Worm (Caenorhabditis elegans) whole organism, early embryonic: ENCODE measurements around the gene F36H1.11.

Experiments used
- B0310.2 ChIP-seq: sonication (generic microtip); optimal IDR thresholded peaks from 2 replicates; lab custom pipeline; 2016; ENCODE audit warnings: mild to moderate bottlenecking, missing genetic modification characterization, missing compliant biosample characterization
- F13C5.2 ChIP-seq: sonication (generic microtip); optimal IDR thresholded peaks from 2 replicates; lab custom pipeline; 2017; ENCODE audit warnings: mild to moderate bottlenecking, missing genetic modification characterization, inconsistent platforms, missing compliant biosample characterization
- aly-1 ChIP-seq: sonication (generic microtip); optimal IDR thresholded peaks from 2 replicates; lab custom pipeline; 2016; ENCODE audit warnings: missing genetic modification characterization, missing compliant biosample characterization
- ama-1 ChIP-seq: fragments of 150-350 bp; optimal IDR thresholded peaks from 2 replicates; lab custom pipeline; 2014
- ceh-13 ChIP-seq: fragments of 200-800 bp; sonication (Bioruptor generic); optimal IDR thresholded peaks from 2 replicates; lab custom pipeline; 2018; ENCODE audit warnings: mild to moderate bottlenecking, missing genetic modification characterization, missing compliant biosample characterization
- ceh-36 ChIP-seq: sonication (generic microtip); optimal IDR thresholded peaks from 2 replicates; lab custom pipeline; 2016; ENCODE audit warnings: missing genetic modification characterization, inconsistent platforms, missing compliant biosample characterization
- ets-7 ChIP-seq: sonication (generic microtip); optimal IDR thresholded peaks from 2 replicates; lab custom pipeline; 2016; ENCODE audit warnings: missing genotype, missing genetic modification characterization, missing compliant biosample characterization
- flt-1 ChIP-seq: fragments of 200-800 bp; sonication (Bioruptor generic); IDR thresholded peaks from 2 replicates; pipeline ENCODE4 v1.3.6; 2022; ENCODE audit warnings: missing genetic modification characterization, missing compliant biosample characterization
- hmbx-1 ChIP-seq: sonication (generic microtip); optimal IDR thresholded peaks from 2 replicates; lab custom pipeline; 2016; ENCODE audit warnings: mild to moderate bottlenecking, missing genetic modification characterization, missing compliant biosample characterization
- hmg-4 ChIP-seq: fragments of 200-800 bp; sonication (Bioruptor generic); optimal IDR thresholded peaks from 2 replicates; lab custom pipeline; 2018; ENCODE audit warnings: mild to moderate bottlenecking, missing genetic modification characterization, missing compliant biosample characterization
- hnd-1 ChIP-seq: sonication (generic microtip); optimal IDR thresholded peaks from 2 replicates; lab custom pipeline; 2016; ENCODE audit warnings: missing genetic modification characterization, missing compliant biosample characterization
- pes-1 ChIP-seq: fragments of 200-800 bp; sonication (Bioruptor generic); IDR thresholded peaks from 2 replicates; pipeline ENCODE4 v1.3.6; 2022; ENCODE audit warnings: missing genetic modification reagents, missing genetic modification characterization, missing compliant biosample characterization
- scrt-1 ChIP-seq: fragments of 200-800 bp; sonication (Bioruptor generic); IDR thresholded peaks from 2 replicates; pipeline ENCODE4 v1.3.6; 2022; ENCODE audit warnings: missing genetic modification characterization, missing compliant biosample characterization
- sea-1 ChIP-seq: fragments of 200-800 bp; sonication (Bioruptor generic); conservative IDR thresholded peaks from 2 replicates; pipeline ENCODE4 v1.3.6; 2022; ENCODE audit warnings: missing genetic modification characterization, missing compliant biosample characterization
- tbx-11 ChIP-seq: fragments of 200-800 bp; sonication (Bioruptor generic); IDR thresholded peaks from 2 replicates; pipeline ENCODE4 v1.3.6; 2022; ENCODE audit warnings: missing genetic modification characterization, missing compliant biosample characterization
- tbx-37 ChIP-seq: fragments of 200-800 bp; sonication (Bioruptor generic); conservative IDR thresholded peaks from 2 replicates; pipeline ENCODE4 v1.3.6; 2022; ENCODE audit warnings: missing genetic modification reagents, missing genetic modification characterization, missing compliant biosample characterization
- tra-4 ChIP-seq: sonication (generic microtip); optimal IDR thresholded peaks from 2 replicates; lab custom pipeline; 2017; ENCODE audit warnings: missing genetic modification characterization, missing compliant biosample characterization

Gene F36H1.11

ce11 chrIV:11009928-11010327 lies 39.0 kb upstream of the F36H1.11 start:
- TF ChIP-seq hnd-1 (tag; lab: Kevin White, UChicago) (no peak), flt-1 (GFP tag; lab: Robert Waterston, UW) (no peak), ama-1 (no peak), ceh-13 (GFP tag; lab: Kevin White, UChicago) (no peak), hmg-4 (GFP tag; lab: Kevin White, UChicago) (no peak), ceh-36 (tag; lab: Kevin White, UChicago) (no peak), tra-4 (tag; lab: Kevin White, UChicago) (no peak), hmbx-1 (tag; lab: Kevin White, UChicago) (no peak)

DNA sequence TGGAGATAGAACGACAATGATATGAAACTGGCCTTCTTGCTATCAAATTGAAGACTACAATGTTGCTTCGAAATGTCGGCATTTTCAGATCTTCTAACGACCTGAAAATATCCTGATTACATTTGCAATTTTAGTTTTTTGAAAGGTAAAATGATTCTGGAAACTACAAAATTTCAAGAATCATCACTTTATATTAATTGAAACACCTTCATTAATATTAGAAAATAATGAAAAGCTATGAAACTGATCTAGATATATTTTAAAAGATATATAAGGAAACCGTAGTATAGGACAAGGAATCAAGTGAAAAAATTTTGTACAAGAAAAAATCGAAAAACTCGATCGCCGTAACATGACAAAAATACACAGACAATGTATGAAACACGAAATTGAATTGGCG lies 37.1 kb upstream of the F36H1.11 start, which contains the start of gene ndx-9:
Gene ndx-9, minus strand, starts transcription at position 101 of the 400 bp plus-strand sequence.
- TF ChIP-seq sea-1 (GFP tag; lab: Robert Waterston, UW) = no peak
- TF ChIP-seq tbx-37 (GFP tag; lab: Robert Waterston, UW) = no peak
- TF ChIP-seq ets-7 (tag; lab: Kevin White, UChicago) = no peak

ce11 chrIV:11015881-11016280 lies 33.1 kb upstream of the F36H1.11 start, which contains the start of gene F13H10.3:
Gene F13H10.3, minus strand, starts transcription at chrIV:11015953.
- no peak for TF ChIP-seq ama-1
- TF ChIP-seq tbx-11 (GFP tag; lab: Robert Waterston, UW) = no peak
- no peak for TF ChIP-seq flt-1 (GFP tag; lab: Robert Waterston, UW)
- no peak for TF ChIP-seq hmg-4 (GFP tag; lab: Kevin White, UChicago)
- TF ChIP-seq aly-1 = no peak
- no peak for TF ChIP-seq F13C5.2 (tag; lab: Kevin White, UChicago)
- no peak for TF ChIP-seq pes-1 (GFP tag; lab: Robert Waterston, UW)
- no peak for TF ChIP-seq tra-4 (tag; lab: Kevin White, UChicago)
- no peak for TF ChIP-seq ceh-36 (tag; lab: Kevin White, UChicago)
- no peak for TF ChIP-seq hmbx-1 (tag; lab: Kevin White, UChicago)
- no peak for TF ChIP-seq B0310.2 (tag; lab: Kevin White, UChicago)
- TF ChIP-seq sea-1 (GFP tag; lab: Robert Waterston, UW) = no peak
- no peak for TF ChIP-seq hnd-1 (tag; lab: Kevin White, UChicago)
- no peak for TF ChIP-seq scrt-1 (GFP tag; lab: Robert Waterston, UW)
- no peak for TF ChIP-seq tbx-37 (GFP tag; lab: Robert Waterston, UW)
- no peak for TF ChIP-seq ets-7 (tag; lab: Kevin White, UChicago)
- no peak for TF ChIP-seq ceh-13 (GFP tag; lab: Kevin White, UChicago)

ce11 chrIV:11019962-11020550 lies 28.9 kb upstream of the F36H1.11 start, which contains the start of gene F13H10.8:
Gene F13H10.8, plus strand, starts transcription at chrIV:11020517.
- TF ChIP-seq F13C5.2 (tag; lab: Kevin White, UChicago) (peak; percentile 12), tbx-37 (GFP tag; lab: Robert Waterston, UW) (no peak)

DNA sequence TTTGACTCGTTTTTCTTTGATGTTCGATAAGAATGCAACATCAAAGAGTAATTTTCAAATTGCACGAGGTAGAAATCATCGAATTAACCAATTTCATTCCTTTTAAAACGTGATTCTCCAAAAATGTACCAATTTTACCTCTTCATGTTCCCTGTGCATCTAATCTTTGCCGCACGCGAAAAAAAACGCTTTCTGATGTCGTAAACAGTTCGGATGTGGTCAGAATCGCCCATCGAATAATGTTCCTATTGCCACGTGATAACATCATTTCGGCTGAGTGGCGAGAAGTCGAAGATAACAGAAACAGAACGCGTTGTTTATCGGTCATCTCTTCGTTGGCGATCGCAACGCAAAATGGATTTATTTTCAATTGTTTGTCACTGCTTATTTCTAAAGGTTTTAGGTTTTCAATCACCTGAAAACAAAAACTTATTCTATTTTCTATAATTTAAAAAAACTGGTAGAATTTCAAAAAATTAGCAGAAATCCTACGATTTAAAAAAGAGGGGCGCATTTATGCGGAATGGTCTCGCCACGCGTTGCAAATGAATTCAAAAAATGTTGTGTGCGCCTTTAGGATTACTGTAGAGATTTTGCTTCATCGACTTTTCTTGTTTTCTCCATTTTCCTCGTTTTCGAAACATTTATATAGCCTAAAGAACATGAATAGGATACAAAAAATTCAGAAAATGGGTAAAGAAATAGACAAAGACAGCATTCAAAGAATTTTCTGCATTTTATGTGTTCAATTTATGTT lies 27.3 kb upstream of the F36H1.11 start, which contains the start of gene mogs-1:
Gene mogs-1, minus strand, starts transcription at position 417 of the 757 bp plus-strand sequence.
- TF ChIP-seq hmg-4 (GFP tag; lab: Kevin White, UChicago) (no peak), hnd-1 (tag; lab: Kevin White, UChicago) (no peak)

DNA sequence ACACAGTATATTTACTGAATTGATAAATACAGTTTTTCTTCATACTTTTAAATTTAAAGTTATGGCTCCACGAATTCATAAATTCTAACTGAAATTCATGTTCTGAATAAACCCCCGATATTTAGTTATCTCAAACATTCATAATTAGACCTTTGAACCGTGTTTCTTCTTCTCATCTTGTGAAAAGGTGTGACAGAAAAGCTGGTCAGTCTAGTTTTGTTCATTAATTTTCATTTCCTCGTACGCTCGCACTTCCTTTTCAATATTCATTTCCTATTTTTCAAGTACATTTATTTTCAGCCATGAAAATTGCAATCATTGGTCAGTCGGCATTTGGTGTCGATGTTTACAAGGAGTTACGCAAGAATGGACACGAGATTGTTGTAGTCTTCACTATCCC lies 26.7 kb upstream of the F36H1.11 start, which contains the start of gene alh-3:
Gene alh-3, plus strand, starts transcription at position 301 of the 400 bp plus-strand sequence.
- no peak for TF ChIP-seq flt-1 (GFP tag; lab: Robert Waterston, UW)
- no peak for TF ChIP-seq tbx-37 (GFP tag; lab: Robert Waterston, UW)
- TF ChIP-seq hmbx-1 (tag; lab: Kevin White, UChicago) = no peak
- TF ChIP-seq B0310.2 (tag; lab: Kevin White, UChicago) = no peak
- no peak for TF ChIP-seq hnd-1 (tag; lab: Kevin White, UChicago)
- no peak for TF ChIP-seq aly-1
- TF ChIP-seq ceh-36 (tag; lab: Kevin White, UChicago) = no peak
- no peak for TF ChIP-seq tbx-11 (GFP tag; lab: Robert Waterston, UW)
- TF ChIP-seq pes-1 (GFP tag; lab: Robert Waterston, UW) = no peak

ce11 chrIV:11025941-11026340 lies 23.0 kb upstream of the F36H1.11 start:
- peak; percentile 96 for TF ChIP-seq ets-7 (tag; lab: Kevin White, UChicago)
- peak; percentile 99 for TF ChIP-seq tbx-11 (GFP tag; lab: Robert Waterston, UW)
- peak; percentile 99 for TF ChIP-seq B0310.2 (tag; lab: Kevin White, UChicago)
- peak; percentile 99 for TF ChIP-seq sea-1 (GFP tag; lab: Robert Waterston, UW)
- peak; percentile 99 for TF ChIP-seq scrt-1 (GFP tag; lab: Robert Waterston, UW)
- TF ChIP-seq pes-1 (GFP tag; lab: Robert Waterston, UW) = peak; percentile 99
- TF ChIP-seq ceh-13 (GFP tag; lab: Kevin White, UChicago) = peak; percentile 98
- peak; percentile 92 for TF ChIP-seq ama-1
- peak; percentile 99 for TF ChIP-seq tra-4 (tag; lab: Kevin White, UChicago)
- peak; percentile 100 for TF ChIP-seq flt-1 (GFP tag; lab: Robert Waterston, UW)
- peak; percentile 93 for TF ChIP-seq hmbx-1 (tag; lab: Kevin White, UChicago)
- TF ChIP-seq hmg-4 (GFP tag; lab: Kevin White, UChicago) = peak; percentile 100
- TF ChIP-seq hnd-1 (tag; lab: Kevin White, UChicago) = peak; percentile 96
- TF ChIP-seq tbx-37 (GFP tag; lab: Robert Waterston, UW) = peak; percentile 99
- peak; percentile 100 for TF ChIP-seq aly-1
- peak; percentile 98 for TF ChIP-seq ceh-36 (tag; lab: Kevin White, UChicago)
- peak; percentile 99 for TF ChIP-seq F13C5.2 (tag; lab: Kevin White, UChicago)
